Worm (Caenorhabditis elegans): ENCODE data around the gene R07C12.1.
"Not testable (repeated sequence)": the region's sequence is repeated elsewhere in the genome, so short reads cannot be mapped to it uniquely, and the experiment has no call there.

ce11 chrIV:4186099-4186498 is 33.8 kb downstream of the R07C12.1 start, which contains the start of gene K08D10.11:
- not testable (repeated sequence) for TF ChIP-seq nhr-10 (tag; optimal IDR thresholded peaks at IDR 0.05); nhr-237 (tag; optimal IDR thresholded peaks at IDR 0.05); snpc-4 (tag; optimal IDR thresholded peaks at IDR 0.05); ceh-32 (tag; optimal IDR thresholded peaks at IDR 0.05; ENCODE audit: poor library complexity); gei-8 (GFP tag; optimal IDR thresholded peaks at IDR 0.05)

Measured in whole organism, L4 larva.